Fruit fly (Drosophila melanogaster) whole organism, embryonic: ENCODE measurements around the gene Datp.

Source experiments
- C15 ChIP-seq: fragments of 200-800 bp; sonication (Bioruptor generic); IDR thresholded peaks from 3 replicates; pipeline ENCODE4 v1.3.6; 2022; ENCODE audit warnings: missing biosample characterization, missing genetic modification characterization
- CG11504 ChIP-seq: fragments of 200-800 bp; sonication (Bioruptor generic); optimal IDR thresholded peaks from 3 replicates; lab custom pipeline; 2019; ENCODE audit warnings: missing biosample characterization, mild to moderate bottlenecking, missing genetic modification characterization, moderate library complexity
- CG13287 ChIP-seq: fragments of 200-800 bp; sonication (Bioruptor generic); IDR thresholded peaks from 2 replicates; pipeline ENCODE4 v1.3.6; 2022; ENCODE audit warnings: missing biosample characterization, missing genetic modification characterization; ENCODE audit not compliant: partially characterized antibody
- CG13624 ChIP-seq: fragments of 200-800 bp; sonication (Bioruptor generic); optimal IDR thresholded peaks from 2 replicates; lab custom pipeline; 2016; ENCODE audit warnings: missing biosample characterization, missing genetic modification characterization
- CG2889 ChIP-seq: fragments of 200-800 bp; sonication (Bioruptor generic); IDR thresholded peaks from 3 replicates; pipeline ENCODE4 v1.3.6; 2022; ENCODE audit warnings: missing biosample characterization, missing genetic modification characterization
- CG3163 ChIP-seq: fragments of 200-800 bp; sonication (Bioruptor generic); optimal IDR thresholded peaks from 3 replicates; lab custom pipeline; 2016; ENCODE audit warnings: missing biosample characterization, missing genetic modification characterization
- CG32772 ChIP-seq: fragments of 200-800 bp; sonication (Bioruptor generic); IDR thresholded peaks from 2 replicates; pipeline ENCODE4 v1.3.6; 2022; ENCODE audit warnings: missing biosample characterization, missing genetic modification characterization
- CG43689 ChIP-seq: fragments of 200-800 bp; sonication (Bioruptor generic); IDR thresholded peaks from 2 replicates; pipeline ENCODE4 v1.3.6; 2022; ENCODE audit warnings: missing biosample characterization, missing genetic modification characterization
- CG5180 ChIP-seq: fragments of 200-800 bp; sonication (Bioruptor generic); optimal IDR thresholded peaks from 3 replicates; lab custom pipeline; 2017; ENCODE audit warnings: missing biosample characterization, missing genetic modification characterization, mild to moderate bottlenecking, moderate library complexity, missing genetic modification reagents
- CG6254 ChIP-seq: fragments of 200-800 bp; sonication (Bioruptor generic); optimal IDR thresholded peaks from 3 replicates; lab custom pipeline; 2017; ENCODE audit warnings: mild to moderate bottlenecking, missing biosample characterization, missing genetic modification reagents, missing genetic modification characterization
- CG6813 ChIP-seq: fragments of 200-800 bp; sonication (Bioruptor generic); optimal IDR thresholded peaks from 2 replicates; lab custom pipeline; 2017; ENCODE audit warnings: missing biosample characterization, missing genetic modification characterization, mild to moderate bottlenecking, moderate library complexity, missing genetic modification reagents
- CG8359 ChIP-seq: fragments of 200-800 bp; sonication (Bioruptor generic); optimal IDR thresholded peaks from 2 replicates; lab custom pipeline; 2017; ENCODE audit warnings: missing biosample characterization, mild to moderate bottlenecking, missing genetic modification characterization, borderline replicate concordance
- CG8478 ChIP-seq: fragments of >200 bp; optimal IDR thresholded peaks from 2 replicates; lab custom pipeline; 2018
- CG9609 ChIP-seq: fragments of 200-800 bp; sonication (Bioruptor generic); optimal IDR thresholded peaks from 3 replicates; lab custom pipeline; 2016; ENCODE audit warnings: missing biosample characterization, missing genetic modification characterization
- CHES-1-like ChIP-seq: fragments of 200-800 bp; sonication (Bioruptor generic); optimal IDR thresholded peaks from 2 replicates; lab custom pipeline; 2016; ENCODE audit warnings: missing biosample characterization, missing genetic modification characterization
- CkIIα-i1 ChIP-seq: fragments of 200-800 bp; sonication (Bioruptor generic); IDR thresholded peaks from 2 replicates; pipeline ENCODE4 v1.3.6; 2022; ENCODE audit warnings: missing biosample characterization, missing genetic modification characterization
- ERR ChIP-seq: fragments of 200-800 bp; sonication (Bioruptor generic); optimal IDR thresholded peaks from 2 replicates; lab custom pipeline; 2016; ENCODE audit warnings: missing biosample characterization, missing genetic modification characterization
- Gug ChIP-seq: fragments of 200-800 bp; sonication (Bioruptor generic); IDR thresholded peaks from 4 replicates; pipeline ENCODE4 v1.3.6; 2022; ENCODE audit warnings: missing biosample characterization, missing genetic modification characterization
- Hmr ChIP-seq: fragments of 200-800 bp; sonication (Bioruptor generic); optimal IDR thresholded peaks from 3 replicates; lab custom pipeline; 2017; ENCODE audit warnings: mild to moderate bottlenecking, missing biosample characterization, missing genetic modification reagents, missing genetic modification characterization
- Med ChIP-seq: fragments of 200-800 bp; sonication (Bioruptor generic); peaks from one replicate; lab custom pipeline; 2016; ENCODE audit warnings: missing biosample characterization, missing genetic modification characterization, mild to moderate bottlenecking, inconsistent platforms, moderate library complexity
- Mes4 ChIP-seq: fragments of 200-800 bp; sonication (Bioruptor generic); optimal IDR thresholded peaks from 2 replicates; lab custom pipeline; 2016; ENCODE audit warnings: missing biosample characterization, missing genetic modification characterization
- Neu2 ChIP-seq: fragments of 200-800 bp; sonication (Bioruptor generic); optimal IDR thresholded peaks from 3 replicates; lab custom pipeline; 2016; ENCODE audit warnings: missing biosample characterization, missing genetic modification characterization, borderline replicate concordance
- NfI ChIP-seq: fragments of 200-800 bp; sonication (Bioruptor generic); optimal IDR thresholded peaks from 3 replicates; lab custom pipeline; 2018; ENCODE audit warnings: missing biosample characterization, mild to moderate bottlenecking, missing genetic modification characterization, moderate library complexity
- PHDP ChIP-seq: fragments of 200-800 bp; sonication (Bioruptor generic); optimal IDR thresholded peaks from 3 replicates; lab custom pipeline; 2018; ENCODE audit warnings: missing biosample characterization, mild to moderate bottlenecking, missing genetic modification characterization, moderate library complexity
- Ptx1 ChIP-seq: fragments of 200-800 bp; sonication (Bioruptor generic); IDR thresholded peaks from 2 replicates; pipeline ENCODE4 v1.3.6; 2022; ENCODE audit warnings: missing biosample characterization, missing genetic modification characterization
- Rfx ChIP-seq: fragments of 200-800 bp; sonication (Bioruptor generic); IDR thresholded peaks from 2 replicates; pipeline ENCODE4 v1.3.6; 2022; ENCODE audit warnings: missing biosample characterization, missing genetic modification characterization
- Xbp1 ChIP-seq: fragments of 200-800 bp; sonication (Bioruptor generic); optimal IDR thresholded peaks from 3 replicates; lab custom pipeline; 2016; ENCODE audit warnings: missing biosample characterization, mild to moderate bottlenecking, missing genetic modification characterization
- bab2 ChIP-seq: fragments of 200-800 bp; sonication (Bioruptor generic); optimal IDR thresholded peaks from 2 replicates; lab custom pipeline; 2016; ENCODE audit warnings: missing biosample characterization, missing genetic modification characterization
- bowl ChIP-seq: fragments of 200-800 bp; sonication (Bioruptor generic); IDR thresholded peaks from 2 replicates; pipeline ENCODE4 v1.3.6; 2022; ENCODE audit warnings: missing biosample characterization, missing genetic modification characterization
- chm ChIP-seq: fragments of 200-800 bp; sonication (Bioruptor generic); IDR thresholded peaks from 2 replicates; pipeline ENCODE4 v1.3.6; 2022; ENCODE audit warnings: missing biosample characterization, missing genetic modification characterization
- chn ChIP-seq: fragments of 200-800 bp; sonication (Bioruptor generic); optimal IDR thresholded peaks from 2 replicates; lab custom pipeline; 2016; ENCODE audit warnings: missing biosample characterization, missing genetic modification characterization
- danr ChIP-seq: fragments of 200-800 bp; sonication (Bioruptor generic); IDR thresholded peaks from 2 replicates; pipeline ENCODE4 v1.3.6; 2022; ENCODE audit warnings: missing biosample characterization, missing genetic modification characterization
- h ChIP-seq: fragments of >200 bp; optimal IDR thresholded peaks from 2 replicates; lab custom pipeline; 2017
- oc ChIP-seq: fragments of 200-800 bp; sonication (Bioruptor generic); optimal IDR thresholded peaks from 2 replicates; lab custom pipeline; 2018; ENCODE audit warnings: missing biosample characterization, mild to moderate bottlenecking, missing genetic modification characterization, moderate library complexity
- row ChIP-seq: fragments of 200-800 bp; sonication (Bioruptor generic); IDR thresholded peaks from 3 replicates; pipeline ENCODE4 v1.3.6; 2022; ENCODE audit warnings: missing biosample characterization, missing genetic modification characterization
- seq ChIP-seq: fragments of 200-800 bp; sonication (Bioruptor generic); IDR thresholded peaks from 2 replicates; pipeline ENCODE4 v1.3.6; 2022; ENCODE audit warnings: missing biosample characterization, missing genetic modification characterization
- slbo ChIP-seq: fragments of 200-800 bp; sonication (Bioruptor generic); IDR thresholded peaks from 2 replicates; pipeline ENCODE4 v1.3.6; 2022; ENCODE audit warnings: missing biosample characterization, missing genetic modification characterization
- stwl ChIP-seq: fragments of 200-800 bp; sonication (Bioruptor generic); optimal IDR thresholded peaks from 3 replicates; lab custom pipeline; 2018; ENCODE audit warnings: missing biosample characterization, mild to moderate bottlenecking, missing genetic modification characterization, moderate library complexity
- tio ChIP-seq: fragments of 200-800 bp; sonication (Bioruptor generic); optimal IDR thresholded peaks from 2 replicates; lab custom pipeline; 2017; ENCODE audit warnings: missing biosample characterization, missing genetic modification characterization, inconsistent platforms
- tll ChIP-seq, 2 experiments: fragments of 200-800 bp in 1 of 2; fragments of >200 bp in 1 of 2; sonication (Bioruptor generic) in 1 of 2; optimal IDR thresholded peaks; 2 replicates each; lab custom pipeline; 2017 to 2019; ENCODE audit warnings: missing biosample characterization in 2 of 2, missing genetic modification characterization in 2 of 2, mild to moderate bottlenecking in 1 of 2, moderate library complexity in 1 of 2
- tx ChIP-seq: fragments of 200-800 bp; sonication (Bioruptor generic); optimal IDR thresholded peaks from 2 replicates; lab custom pipeline; 2016; ENCODE audit warnings: missing biosample characterization, missing genetic modification characterization
- vvl ChIP-seq: fragments of 200-800 bp; sonication (Bioruptor generic); IDR thresholded peaks from 2 replicates; pipeline ENCODE4 v1.3.6; 2022; ENCODE audit warnings: missing biosample characterization, missing genetic modification characterization
- zen2 ChIP-seq: fragments of 200-800 bp; sonication (Bioruptor generic); IDR thresholded peaks from 3 replicates; pipeline ENCODE4 v1.3.6; 2022; ENCODE audit warnings: missing biosample characterization, missing genetic modification characterization; ENCODE audit not compliant: partially characterized antibody

Gene Datp

dm6 chr2L:9937908-9938307 is 682 bp downstream of the Datp start, which contains the start of gene Arglu1 (continued):
- TF ChIP-seq Rfx: peak; percentile 61
- TF ChIP-seq NfI (GFP tag; lab: Kevin White, UChicago): peak; percentile 26
- TF ChIP-seq slbo (GFP tag; lab: Robert Waterston, UW): peak; percentile 36; the same call in 1 of the 2 replicates
- 0 out of 2 replicates have a peak, but pooled peaks have one; percentile 35 for TF ChIP-seq vvl
- peak; percentile 14 for TF ChIP-seq CG3163 (GFP tag; lab: Kevin White, UChicago)
- TF ChIP-seq stwl (tag; lab: Kevin White, UChicago): peak; percentile 52
- no peak for TF ChIP-seq CkIIα-i1 (GFP tag; lab: Robert Waterston, UW)
- TF ChIP-seq zen2 (GFP tag; lab: Robert Waterston, UW): 0 out of 3 replicates have a peak, but pooled peaks have one; percentile 23
- 0 out of 3 replicates have a peak, but pooled peaks have one; percentile 25 for TF ChIP-seq row (GFP tag; lab: Robert Waterston, UW)
- no peak for TF ChIP-seq C15 (GFP tag; lab: Robert Waterston, UW)
- peak; percentile 36; the same call in 1 of the 2 replicates for TF ChIP-seq CG13287 (GFP tag; lab: Robert Waterston, UW)

- no peak for TF ChIP-seq Ptx1
- TF ChIP-seq CG8478: no peak
- TF ChIP-seq ERR (GFP tag; lab: Kevin White, UChicago): no peak
- no peak for TF ChIP-seq CG5180
- TF ChIP-seq CG9609 (GFP tag; lab: Kevin White, UChicago): no peak
- no peak for TF ChIP-seq chn
- no peak for TF ChIP-seq CG43689
- no peak for TF ChIP-seq h (lab: Kevin White, UChicago)
- TF ChIP-seq bowl: no peak
- TF ChIP-seq CHES-1-like (GFP tag; lab: Kevin White, UChicago): no peak
- TF ChIP-seq oc (tag; lab: Kevin White, UChicago): no peak
- no peak for TF ChIP-seq tio
- TF ChIP-seq CG11504: no peak
- TF ChIP-seq danr (GFP tag; lab: Robert Waterston, UW): no peak
- no peak for TF ChIP-seq seq (GFP tag; lab: Robert Waterston, UW)
- no peak for TF ChIP-seq CG6254 (GFP tag; lab: Kevin White, UChicago)
- TF ChIP-seq, all 482 proteins: peak for 0
Measured at dm6 chr2L:9933063-9933462, 5.5 kb downstream of the Datp start, which contains the start of gene Cpr30F. Gene Cpr30F (minus strand): TSS chr2L:9933163.

- TF ChIP-seq Neu2 (GFP tag; lab: Kevin White, UChicago) (no peak), Gug (no peak), CG6813 (GFP tag; lab: Kevin White, UChicago) (no peak), Mes4 (GFP tag; lab: Kevin White, UChicago) (no peak), chm (GFP tag; lab: Robert Waterston, UW) (no peak), Xbp1 (GFP tag; lab: Kevin White, UChicago) (no peak), CG32772 (no peak), CG8359 (no peak), PHDP (no peak), slbo (GFP tag; lab: Robert Waterston, UW) (no peak), CG9609 (GFP tag; lab: Kevin White, UChicago) (no peak), CG11504 (no peak), bab2 (GFP tag; lab: Kevin White, UChicago) (no peak), Hmr (GFP tag; lab: Kevin White, UChicago) (no peak), CG13624 (GFP tag; lab: Kevin White, UChicago) (no peak), CG2889 (GFP tag; lab: Robert Waterston, UW) (no peak), tll (GFP tag; optimal IDR thresholded peaks at IDR 0.05; lab: Kevin White, UChicago) (no peak), Med (no peak), tx (GFP tag; lab: Kevin White, UChicago) (no peak)
Measured at dm6 chr2L:9930280-9930679, 8.3 kb downstream of the Datp start, which contains the start of gene CG42367. Gene CG42367 (plus strand): TSS chr2L:9930580.
